Worm (Caenorhabditis elegans) whole organism, young adult: ENCODE measurements around the gene kqt-1.
A peak's percentile ranks its signal among the peaks of the same experiment; 100 is the strongest.

Experiments used
- F22D6.2 ChIP-seq: sonication (generic microtip); optimal IDR thresholded peaks from 2 replicates; lab custom pipeline; 2016; ENCODE audit warnings: mild to moderate bottlenecking, missing genetic modification characterization, missing compliant biosample characterization
- F33H1.4 ChIP-seq: fragments of 200-800 bp; sonication (Bioruptor generic); IDR thresholded peaks from 2 replicates; pipeline ENCODE4 v1.3.6; 2022; ENCODE audit warnings: missing genetic modification reagents, missing genetic modification characterization, missing compliant biosample characterization
- F49E8.2 ChIP-seq: sonication (generic microtip); optimal IDR thresholded peaks from 3 replicates; lab custom pipeline; 2017; ENCODE audit warnings: missing genetic modification characterization, mild to moderate bottlenecking, missing compliant biosample characterization, antibody characterized with exemption, moderate library complexity; ENCODE audit not compliant: insufficient read depth
- K12H6.12 ChIP-seq: fragments of 200-800 bp; sonication (Bioruptor generic); optimal IDR thresholded peaks from 2 replicates; lab custom pipeline; 2018; ENCODE audit warnings: mild to moderate bottlenecking, missing genetic modification characterization, missing compliant biosample characterization
- T07F8.4 ChIP-seq: sonication (generic microtip); optimal IDR thresholded peaks from 2 replicates; lab custom pipeline; 2016; ENCODE audit warnings: mild to moderate bottlenecking, missing genetic modification characterization, moderate library complexity, missing compliant biosample characterization
- Y53G8AR.9 ChIP-seq: fragments of 200-800 bp; sonication (Bioruptor generic); conservative IDR thresholded peaks from 2 replicates; pipeline ENCODE4 v1.3.6; 2022; ENCODE audit warnings: missing genetic modification reagents, missing genetic modification characterization, missing compliant biosample characterization
- Y67H2A.10 ChIP-seq: fragments of 200-800 bp; sonication (Bioruptor generic); conservative IDR thresholded peaks from 2 replicates; pipeline ENCODE4 v1.3.6; 2022; ENCODE audit warnings: missing genetic modification reagents, missing genetic modification characterization, missing compliant biosample characterization
- Y95B8A.8 ChIP-seq: fragments of 200-800 bp; sonication (Bioruptor generic); IDR thresholded peaks from 2 replicates; pipeline ENCODE4 v1.3.6; 2022; ENCODE audit warnings: missing genetic modification reagents, missing genetic modification characterization, missing compliant biosample characterization
- ZK185.1 ChIP-seq: sonication (generic microtip); optimal IDR thresholded peaks from 2 replicates; lab custom pipeline; 2016; ENCODE audit warnings: mild to moderate bottlenecking, missing genetic modification characterization, missing compliant biosample characterization; ENCODE audit not compliant: poor library complexity, severe bottlenecking
- akir-1 ChIP-seq: fragments of 200-800 bp; sonication (Bioruptor generic); optimal IDR thresholded peaks from 2 replicates; lab custom pipeline; 2018; ENCODE audit warnings: mild to moderate bottlenecking, missing genetic modification characterization, moderate library complexity, missing compliant biosample characterization
- aptf-2 ChIP-seq: fragments of 200-800 bp; sonication (Bioruptor generic); conservative IDR thresholded peaks from 2 replicates; pipeline ENCODE4 v1.3.6; 2022; ENCODE audit warnings: missing genetic modification reagents, missing genetic modification characterization, missing compliant biosample characterization
- ceh-79 ChIP-seq: sonication (generic microtip); optimal IDR thresholded peaks from 2 replicates; lab custom pipeline; 2017; ENCODE audit warnings: mild to moderate bottlenecking, missing genetic modification characterization, missing compliant biosample characterization
- egl-18 ChIP-seq: fragments of 200-800 bp; sonication (Bioruptor generic); IDR thresholded peaks from 2 replicates; pipeline ENCODE4 v1.3.6; 2022; ENCODE audit warnings: missing genetic modification reagents, missing genetic modification characterization, missing compliant biosample characterization
- egl-44 ChIP-seq: fragments of 200-800 bp; sonication (Bioruptor generic); IDR thresholded peaks from 2 replicates; pipeline ENCODE4 v1.3.6; 2022; ENCODE audit warnings: missing genetic modification reagents, missing genetic modification characterization, missing compliant biosample characterization
- egrh-3 ChIP-seq: fragments of 200-800 bp; sonication (Bioruptor generic); IDR thresholded peaks from 2 replicates; pipeline ENCODE4 v1.3.6; 2022; ENCODE audit warnings: missing genetic modification reagents, missing genetic modification characterization, missing compliant biosample characterization
- ekl-4 ChIP-seq: fragments of 200-800 bp; sonication (Bioruptor generic); IDR thresholded peaks from 2 replicates; pipeline ENCODE4 v1.3.6; 2022; ENCODE audit warnings: missing genetic modification reagents, missing genetic modification characterization, missing compliant biosample characterization
- hlh-26 ChIP-seq: fragments of 200-800 bp; sonication (Bioruptor generic); conservative IDR thresholded peaks from 2 replicates; pipeline ENCODE4 v1.3.6; 2022; ENCODE audit warnings: missing genetic modification reagents, missing genetic modification characterization, missing compliant biosample characterization
- lin-54 ChIP-seq: fragments of 200-800 bp; sonication (Bioruptor generic); optimal IDR thresholded peaks from 2 replicates; lab custom pipeline; 2018; ENCODE audit warnings: mild to moderate bottlenecking, missing genetic modification characterization, missing compliant biosample characterization
- lsy-27 ChIP-seq: sonication (generic microtip); optimal IDR thresholded peaks from 2 replicates; lab custom pipeline; 2017; ENCODE audit warnings: missing genetic modification characterization, mild to moderate bottlenecking, missing compliant biosample characterization, antibody characterized with exemption, missing genotype, borderline replicate concordance; ENCODE audit not compliant: insufficient read depth
- madf-8 ChIP-seq: fragments of 200-800 bp; sonication (Bioruptor generic); conservative IDR thresholded peaks from 2 replicates; pipeline ENCODE4 v1.3.6; 2022; ENCODE audit warnings: missing genetic modification reagents, missing genetic modification characterization, missing compliant biosample characterization
- mel-28 ChIP-seq: sonication (generic microtip); optimal IDR thresholded peaks from 2 replicates; lab custom pipeline; 2016; ENCODE audit warnings: borderline replicate concordance, mild to moderate bottlenecking, missing genetic modification characterization, missing compliant biosample characterization
- nfyb-1 ChIP-seq: fragments of 200-800 bp; sonication (Bioruptor generic); IDR thresholded peaks from 2 replicates; pipeline ENCODE4 v1.3.6; 2022; ENCODE audit warnings: missing genetic modification reagents, missing genetic modification characterization, missing compliant biosample characterization
- nhr-120 ChIP-seq: fragments of 200-800 bp; sonication (Bioruptor generic); IDR thresholded peaks from 2 replicates; pipeline ENCODE4 v1.3.6; 2022; ENCODE audit warnings: missing genetic modification characterization, missing compliant biosample characterization
- nhr-179 ChIP-seq: sonication (generic microtip); optimal IDR thresholded peaks from 2 replicates; lab custom pipeline; 2016; ENCODE audit warnings: mild to moderate bottlenecking, missing genetic modification characterization, missing compliant biosample characterization
- nhr-80 ChIP-seq: sonication (generic microtip); optimal IDR thresholded peaks from 2 replicates; lab custom pipeline; 2016; ENCODE audit warnings: missing genetic modification characterization, missing compliant biosample characterization
- pbrm-1 ChIP-seq: fragments of 200-800 bp; sonication (Bioruptor generic); IDR thresholded peaks from 2 replicates; pipeline ENCODE4 v1.3.6; 2022; ENCODE audit warnings: missing genetic modification reagents, missing genetic modification characterization, missing compliant biosample characterization
- pha-4 ChIP-seq: fragments of 150-350 bp; sonication (generic microtip); optimal IDR thresholded peaks from 2 replicates; lab custom pipeline; 2014; ENCODE audit warnings: missing biosample characterization, missing genetic modification reagents, missing genetic modification characterization
- repo-1 ChIP-seq: sonication (generic microtip); optimal IDR thresholded peaks from 2 replicates; lab custom pipeline; 2017; ENCODE audit warnings: mild to moderate bottlenecking, missing genetic modification characterization, missing compliant biosample characterization
- sea-2 ChIP-seq: fragments of 200-800 bp; sonication (Bioruptor generic); IDR thresholded peaks from 2 replicates; pipeline ENCODE4 v1.3.6; 2022; ENCODE audit warnings: missing genetic modification characterization, missing compliant biosample characterization
- snpc-3.4 ChIP-seq: sonication (generic microtip); optimal IDR thresholded peaks from 2 replicates; lab custom pipeline; 2017; ENCODE audit warnings: missing genetic modification characterization, mild to moderate bottlenecking, missing compliant biosample characterization, antibody characterized with exemption, moderate library complexity, missing genotype, missing genetic modification reagents
- sptf-2 ChIP-seq: fragments of 200-800 bp; sonication (Bioruptor generic); optimal IDR thresholded peaks from 2 replicates; lab custom pipeline; 2018; ENCODE audit warnings: mild to moderate bottlenecking, missing genetic modification characterization, missing compliant biosample characterization
- ztf-18 ChIP-seq: sonication (generic microtip); optimal IDR thresholded peaks from 2 replicates; lab custom pipeline; 2016; ENCODE audit warnings: missing genotype, mild to moderate bottlenecking, missing genetic modification characterization, missing compliant biosample characterization
- ztf-25 ChIP-seq: fragments of 200-800 bp; sonication (Bioruptor generic); IDR thresholded peaks from 2 replicates; pipeline ENCODE4 v1.3.6; 2022; ENCODE audit warnings: missing genetic modification reagents, missing genetic modification characterization, missing compliant biosample characterization
- ztf-6 ChIP-seq: fragments of 200-800 bp; sonication (Bioruptor generic); IDR thresholded peaks from 2 replicates; pipeline ENCODE4 v1.3.6; 2022; ENCODE audit warnings: missing genetic modification reagents, missing genetic modification characterization, missing compliant biosample characterization

kqt-1 gene

ce11 chrX:6654139-6654538 lies 35.3 kb downstream of the kqt-1 start:
- TF ChIP-seq ztf-18 (tag; lab: Kevin White, UChicago): no peak
- TF ChIP-seq nhr-80: peak; percentile 50

ce11 chrX:6655163-6655562 lies 36.4 kb downstream of the kqt-1 start, which contains the start of gene nhr-173:
nhr-173 (plus strand) TSS chrX:6655528.
- TF ChIP-seq lin-54 (GFP tag; lab: Kevin White, UChicago) (no peak), nhr-179 (tag; lab: Kevin White, UChicago) (no peak), repo-1 (no peak), akir-1 (GFP tag; lab: Kevin White, UChicago) (no peak), Y67H2A.10 (GFP tag; lab: Robert Waterston, UW) (no peak), nhr-80 (peak; percentile 47), egrh-3 (no peak), madf-8 (GFP tag; lab: Robert Waterston, UW) (no peak)
- TF ChIP-seq, all 124 proteins: peak for 1

ce11 chrX:6656251-6656650 lies 37.4 kb downstream of the kqt-1 start:
- no peak for TF ChIP-seq F49E8.2 (tag; lab: Kevin White, UChicago)
- TF ChIP-seq sptf-2: no peak
- no peak for TF ChIP-seq pbrm-1 (GFP tag; lab: Robert Waterston, UW)
- no peak for TF ChIP-seq mel-28 (tag; lab: Kevin White, UChicago)
- no peak for TF ChIP-seq ztf-25 (GFP tag; lab: Robert Waterston, UW)
- TF ChIP-seq snpc-3.4 (tag; lab: Kevin White, UChicago): no peak
- no peak for TF ChIP-seq Y95B8A.8 (GFP tag; lab: Robert Waterston, UW)
- no peak for TF ChIP-seq egl-44 (GFP tag; lab: Robert Waterston, UW)
- no peak for TF ChIP-seq T07F8.4 (tag; lab: Kevin White, UChicago)
- no peak for TF ChIP-seq Y53G8AR.9
- TF ChIP-seq aptf-2: no peak
- TF ChIP-seq ZK185.1 (tag; lab: Kevin White, UChicago): no peak
- TF ChIP-seq hlh-26 (GFP tag; lab: Robert Waterston, UW): no peak
- no peak for TF ChIP-seq ceh-79 (tag; lab: Kevin White, UChicago)
- no peak for TF ChIP-seq F33H1.4 (GFP tag; lab: Robert Waterston, UW)
- no peak for TF ChIP-seq egl-18 (GFP tag; lab: Robert Waterston, UW)

ce11 chrX:6656770-6657169 lies 38.0 kb downstream of the kqt-1 start:
- TF ChIP-seq sea-2 (GFP tag; lab: Robert Waterston, UW): no peak
- TF ChIP-seq Y67H2A.10 (GFP tag; lab: Robert Waterston, UW): no peak
- peak; percentile 38 for TF ChIP-seq nhr-80
- no peak for TF ChIP-seq ZK185.1 (tag; lab: Kevin White, UChicago)
- 0 out of 2 replicates have a peak, but pooled peaks have one; percentile 57 for TF ChIP-seq nhr-120 (GFP tag; lab: Robert Waterston, UW)

- TF ChIP-seq ekl-4 (GFP tag; lab: Robert Waterston, UW) (0 out of 2 replicates have a peak, but pooled peaks have one; percentile 30), K12H6.12 (no peak), nhr-80 (peak; percentile 31), lsy-27 (no peak), ztf-6 (GFP tag; lab: Robert Waterston, UW) (no peak), egl-18 (GFP tag; lab: Robert Waterston, UW) (no peak), pha-4 (no peak), ztf-18 (tag; lab: Kevin White, UChicago) (no peak), nfyb-1 (GFP tag; lab: Robert Waterston, UW) (peak; percentile 5; the same call in 1 of the 2 replicates), F22D6.2 (tag; lab: Kevin White, UChicago) (no peak)
Measured at ce11 chrX:6662267-6662666, 43.5 kb downstream of the kqt-1 start.
